Fruit fly (Drosophila melanogaster): Measurements from ENCODE around the gene bnk.

The bnk gene

DNA sequence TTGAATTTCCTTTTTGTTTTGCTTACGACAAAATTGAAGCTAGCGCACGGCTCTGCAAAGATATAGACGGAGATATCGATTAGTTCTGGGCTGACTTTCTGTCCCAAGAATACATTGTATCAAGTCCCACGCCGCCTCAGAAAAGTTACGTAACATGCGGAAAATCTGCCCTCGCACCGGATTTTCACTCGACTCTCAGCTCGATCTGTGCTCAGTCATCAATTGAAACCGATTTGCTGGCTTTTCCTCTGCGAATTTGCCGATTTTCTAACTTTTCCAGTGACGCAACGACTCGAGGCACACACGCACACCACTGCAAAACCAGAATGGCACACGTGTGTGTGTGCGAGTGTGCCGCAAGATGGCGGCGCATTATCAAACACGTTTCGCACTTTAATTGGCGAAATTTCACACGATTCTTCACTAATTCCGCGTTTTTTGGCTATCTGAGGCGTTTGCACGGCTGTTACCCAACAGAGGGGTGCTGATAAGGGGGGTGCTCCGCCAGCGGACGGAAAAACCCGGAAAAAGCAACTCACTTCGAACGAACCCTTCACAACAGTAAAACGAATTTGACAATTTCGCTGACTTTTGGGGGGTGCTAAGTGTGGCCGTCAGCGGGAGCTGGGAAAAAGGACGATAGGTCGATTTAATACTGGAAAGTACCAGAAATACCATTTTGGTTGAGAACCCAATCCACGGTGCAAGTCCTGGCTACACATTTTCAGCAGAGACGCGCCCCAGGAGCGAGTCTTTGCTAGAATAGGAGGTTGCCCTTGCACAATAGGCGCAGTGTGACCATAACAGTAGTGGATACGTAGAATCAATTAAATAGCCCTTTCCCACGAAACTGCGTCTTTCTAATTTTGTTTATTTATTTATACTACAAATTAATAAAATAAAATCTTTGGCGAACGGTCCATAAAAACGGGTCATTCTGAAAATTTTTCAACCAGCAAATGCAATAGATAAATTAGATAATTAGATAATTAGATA lies 26.1 kb downstream of the bnk start, which contains the start of gene ATPsynC (continued):
- TF ChIP-seq CG6175 (GFP tag; IDR thresholded peaks at IDR 0.05) (no peak), disco-r (GFP tag; optimal IDR thresholded peaks at IDR 0.05) (peak; percentile 31), pb (GFP tag; optimal IDR thresholded peaks at IDR 0.05) (peak; percentile 51), ATbp (GFP tag; optimal IDR thresholded peaks at IDR 0.05) (no peak), CG8478 (optimal IDR thresholded peaks at IDR 0.05) (no peak), CG18619 (GFP tag; optimal IDR thresholded peaks at IDR 0.05) (no peak), NFAT (GFP tag; IDR thresholded peaks at IDR 0.05) (no peak), CG17385 (GFP tag; optimal IDR thresholded peaks at IDR 0.05) (peak; percentile 49), zfh2 (GFP tag; optimal IDR thresholded peaks at IDR 0.05) (peak; percentile 16), Meics (GFP tag; optimal IDR thresholded peaks at IDR 0.05) (no peak), Dek (tag; optimal IDR thresholded peaks at IDR 0.05) (peak; percentile 61), mam (GFP tag; optimal IDR thresholded peaks at IDR 0.05) (no peak), slbo (GFP tag; IDR thresholded peaks at IDR 0.05) (no peak), slp2 (GFP tag; optimal IDR thresholded peaks at IDR 0.05) (peak; percentile 21), CG4820 (GFP tag; optimal IDR thresholded peaks at IDR 0.05) (peak; percentile 29), psq (GFP tag; optimal IDR thresholded peaks at IDR 0.05) (no peak), CG7745 (tag; optimal IDR thresholded peaks at IDR 0.05) (no peak), CG12104 (GFP tag; optimal IDR thresholded peaks at IDR 0.05) (peak; percentile 20), Mes4 (GFP tag; optimal IDR thresholded peaks at IDR 0.05) (no peak), slou (GFP tag; optimal IDR thresholded peaks at IDR 0.05) (peak; percentile 10), CoRest (tag; optimal IDR thresholded peaks at IDR 0.05) (peak; percentile 25), CG7786 (GFP tag; optimal IDR thresholded peaks at IDR 0.05) (peak; percentile 48), D19A (tag; optimal IDR thresholded peaks at IDR 0.05) (peak; percentile 11), jing (GFP tag; optimal IDR thresholded peaks at IDR 0.05) (no peak), CG2129 (GFP tag; IDR thresholded peaks at IDR 0.05; ENCODE audit: partially characterized antibody) (no peak), Dip3 (GFP tag; optimal IDR thresholded peaks at IDR 0.05) (no peak), CG13424 (tag; optimal IDR thresholded peaks at IDR 0.05) (peak; percentile 22), CG18262 (tag; optimal IDR thresholded peaks at IDR 0.05) (no peak), dimm (GFP tag; IDR thresholded peaks at IDR 0.05) (no peak), CG7987 (GFP tag; optimal IDR thresholded peaks at IDR 0.05) (peak; percentile 53), CG14441 (GFP tag; IDR thresholded peaks at IDR 0.05) (no peak), CG15479 (GFP tag; optimal IDR thresholded peaks at IDR 0.05) (peak; percentile 51), odd (GFP tag; optimal IDR thresholded peaks at IDR 0.05) (peak; percentile 59), trem (tag; optimal IDR thresholded peaks at IDR 0.05) (peak; percentile 81), sug (tag; optimal IDR thresholded peaks at IDR 0.05) (peak; percentile 83), phol (tag; optimal IDR thresholded peaks at IDR 0.05) (peak; percentile 96), CG10366 (GFP tag; IDR thresholded peaks at IDR 0.05) (no peak), Dad (GFP tag; optimal IDR thresholded peaks at IDR 0.05) (peak; percentile 63), CG12236 (GFP tag; optimal IDR thresholded peaks at IDR 0.05) (no peak), H15 (GFP tag; IDR thresholded peaks at IDR 0.05) (no peak), Bgb (GFP tag; IDR thresholded peaks at IDR 0.05; ENCODE audit: partially characterized antibody) (no peak), sisA (GFP tag; IDR thresholded peaks at IDR 0.05) (no peak), hbn (GFP tag; IDR thresholded peaks at IDR 0.05; ENCODE audit: partially characterized antibody) (no peak), CG2889 (GFP tag; IDR thresholded peaks at IDR 0.05) (no peak), ranshi (GFP tag; IDR thresholded peaks at IDR 0.05) (no peak), lov (optimal IDR thresholded peaks at IDR 0.05) (no peak), lov (GFP tag; IDR thresholded peaks at IDR 0.05) (no peak), Hsf (GFP tag; optimal IDR thresholded peaks at IDR 0.05) (peak; percentile 44), CG7357 (GFP tag; IDR thresholded peaks at IDR 0.05) (peak; percentile 99), CG4854 (GFP tag; optimal IDR thresholded peaks at IDR 0.05) (peak; percentile 5)
